Worm (Caenorhabditis elegans) whole organism, early embryonic: ENCODE measurements around the gene snx-14.

Experiments
- B0310.2 ChIP-seq: sonication (generic microtip); optimal IDR thresholded peaks from 2 replicates; lab custom pipeline; 2016; ENCODE audit warnings: mild to moderate bottlenecking, missing genetic modification characterization, missing compliant biosample characterization
- F13C5.2 ChIP-seq: sonication (generic microtip); optimal IDR thresholded peaks from 2 replicates; lab custom pipeline; 2017; ENCODE audit warnings: mild to moderate bottlenecking, missing genetic modification characterization, inconsistent platforms, missing compliant biosample characterization
- aly-1 ChIP-seq: sonication (generic microtip); optimal IDR thresholded peaks from 2 replicates; lab custom pipeline; 2016; ENCODE audit warnings: missing genetic modification characterization, missing compliant biosample characterization
- ama-1 ChIP-seq: fragments of 150-350 bp; optimal IDR thresholded peaks from 2 replicates; lab custom pipeline; 2014
- ceh-36 ChIP-seq: sonication (generic microtip); optimal IDR thresholded peaks from 2 replicates; lab custom pipeline; 2016; ENCODE audit warnings: missing genetic modification characterization, inconsistent platforms, missing compliant biosample characterization
- flt-1 ChIP-seq: fragments of 200-800 bp; sonication (Bioruptor generic); IDR thresholded peaks from 2 replicates; pipeline ENCODE4 v1.3.6; 2022; ENCODE audit warnings: missing genetic modification characterization, missing compliant biosample characterization
- hmg-4 ChIP-seq: fragments of 200-800 bp; sonication (Bioruptor generic); optimal IDR thresholded peaks from 2 replicates; lab custom pipeline; 2018; ENCODE audit warnings: mild to moderate bottlenecking, missing genetic modification characterization, missing compliant biosample characterization
- hnd-1 ChIP-seq: sonication (generic microtip); optimal IDR thresholded peaks from 2 replicates; lab custom pipeline; 2016; ENCODE audit warnings: missing genetic modification characterization, missing compliant biosample characterization
- tbx-11 ChIP-seq: fragments of 200-800 bp; sonication (Bioruptor generic); IDR thresholded peaks from 2 replicates; pipeline ENCODE4 v1.3.6; 2022; ENCODE audit warnings: missing genetic modification characterization, missing compliant biosample characterization
- tbx-37 ChIP-seq: fragments of 200-800 bp; sonication (Bioruptor generic); conservative IDR thresholded peaks from 2 replicates; pipeline ENCODE4 v1.3.6; 2022; ENCODE audit warnings: missing genetic modification reagents, missing genetic modification characterization, missing compliant biosample characterization
- tra-4 ChIP-seq: sonication (generic microtip); optimal IDR thresholded peaks from 2 replicates; lab custom pipeline; 2017; ENCODE audit warnings: missing genetic modification characterization, missing compliant biosample characterization

ce11 chrII:13560553-13560952, 29.5 kb upstream of the snx-14 start:
- TF ChIP-seq hnd-1 (tag; lab: Kevin White, UChicago) (no peak), F13C5.2 (tag; lab: Kevin White, UChicago) (no peak), tbx-37 (GFP tag; lab: Robert Waterston, UW) (no peak), ama-1 (no peak), tbx-11 (GFP tag; lab: Robert Waterston, UW) (no peak), aly-1 (tag; lab: Kevin White, UChicago) (no peak), flt-1 (GFP tag; lab: Robert Waterston, UW) (no peak), ceh-36 (no peak), hmg-4 (GFP tag; lab: Kevin White, UChicago) (no peak), tra-4 (tag; lab: Kevin White, UChicago) (no peak), B0310.2 (tag; lab: Kevin White, UChicago) (no peak)
